Worm (Caenorhabditis elegans) whole organism, L4 larva: ENCODE data around the gene ceh-41.

Experiments
- F10B5.3 ChIP-seq: sonication (generic microtip); optimal IDR thresholded peaks from 2 replicates; lab custom pipeline; 2016; ENCODE audit warnings: mild to moderate bottlenecking, missing genetic modification characterization, missing compliant biosample characterization
- F37D6.2 ChIP-seq: sonication (generic microtip); optimal IDR thresholded peaks from 2 replicates; lab custom pipeline; 2016; ENCODE audit warnings: mild to moderate bottlenecking, missing genetic modification characterization, missing compliant biosample characterization
- F49E8.2 ChIP-seq: sonication (generic microtip); optimal IDR thresholded peaks from 2 replicates; lab custom pipeline; 2016; ENCODE audit warnings: missing compliant biosample characterization, mild to moderate bottlenecking, missing genetic modification characterization, borderline replicate concordance
- T20F7.1 ChIP-seq: fragments of 200-800 bp; sonication (Bioruptor generic); optimal IDR thresholded peaks from 2 replicates; lab custom pipeline; 2018; ENCODE audit warnings: mild to moderate bottlenecking, missing genetic modification characterization, missing compliant biosample characterization
- Y105C5A.15 ChIP-seq: fragments of 200-800 bp; sonication (Bioruptor generic); IDR thresholded peaks from 2 replicates; pipeline ENCODE4 v1.3.6; 2022; ENCODE audit warnings: missing genetic modification characterization, missing compliant biosample characterization
- Y48G9A.11 ChIP-seq: fragments of 200-800 bp; sonication (Bioruptor generic); IDR thresholded peaks from 2 replicates; pipeline ENCODE4 v1.3.6; 2022; ENCODE audit warnings: missing genetic modification reagents, missing genetic modification characterization, missing compliant biosample characterization
- Y5F2A.4 ChIP-seq: fragments of 200-800 bp; sonication (Bioruptor generic); optimal IDR thresholded peaks from 2 replicates; lab custom pipeline; 2018; ENCODE audit warnings: mild to moderate bottlenecking, missing genetic modification characterization, missing compliant biosample characterization
- ZK546.5 ChIP-seq, 2 experiments: sonication (generic microtip); optimal IDR thresholded peaks; 2 replicates each; lab custom pipeline; 2017; ENCODE audit warnings: missing biosample characterization in 2 of 2, missing genetic modification characterization in 2 of 2
- ceh-32 ChIP-seq: sonication (generic microtip); optimal IDR thresholded peaks from 2 replicates; lab custom pipeline; 2016; ENCODE audit warnings: mild to moderate bottlenecking, missing genetic modification characterization, missing compliant biosample characterization; ENCODE audit not compliant: poor library complexity
- daf-16 ChIP-seq, 3 experiments: sonication (generic microtip); optimal IDR thresholded peaks; 2 replicates each; lab custom pipeline; 2016 to 2017; ENCODE audit warnings: missing genetic modification characterization in 3 of 3, missing genetic modification reagents in 3 of 3, mild to moderate bottlenecking in 2 of 3, missing compliant biosample characterization in 2 of 3, missing biosample characterization in 1 of 3, moderate library complexity in 1 of 3
- daf-19 ChIP-seq: fragments of 200-800 bp; sonication (Bioruptor generic); conservative IDR thresholded peaks from 2 replicates; pipeline ENCODE4 v1.3.6; 2022; ENCODE audit warnings: missing genetic modification characterization, missing compliant biosample characterization
- daf-8 ChIP-seq: fragments of 200-800 bp; sonication (Bioruptor generic); IDR thresholded peaks from 2 replicates; pipeline ENCODE4 v1.3.6; 2022; ENCODE audit warnings: missing genetic modification characterization, missing compliant biosample characterization
- dmd-6 ChIP-seq: fragments of 200-800 bp; sonication (Bioruptor generic); IDR thresholded peaks from 2 replicates; pipeline ENCODE4 v1.3.6; 2022; ENCODE audit warnings: missing genetic modification reagents, missing genetic modification characterization, missing compliant biosample characterization
- dmd-9 ChIP-seq: fragments of 200-800 bp; sonication (Bioruptor generic); IDR thresholded peaks from 2 replicates; pipeline ENCODE4 v1.3.6; 2022; ENCODE audit warnings: missing genetic modification reagents, missing genetic modification characterization, missing compliant biosample characterization
- duxl-1 ChIP-seq: sonication (generic microtip); optimal IDR thresholded peaks from 2 replicates; lab custom pipeline; 2016; ENCODE audit warnings: mild to moderate bottlenecking, missing genetic modification characterization, moderate library complexity, missing compliant biosample characterization; ENCODE audit not compliant: poor library complexity
- dve-1 ChIP-seq: sonication (generic microtip); optimal IDR thresholded peaks from 2 replicates; lab custom pipeline; 2017; ENCODE audit warnings: antibody characterized with exemption, mild to moderate bottlenecking, missing genetic modification characterization, missing compliant biosample characterization; ENCODE audit not compliant: insufficient read depth
- fkh-10 ChIP-seq: fragments of 150-350 bp; optimal IDR thresholded peaks from 2 replicates; lab custom pipeline; 2014; ENCODE audit warnings: missing biosample characterization, missing genetic modification reagents, missing genetic modification characterization
- hlh-11 ChIP-seq: fragments of 200-800 bp; sonication (Bioruptor generic); optimal IDR thresholded peaks from 2 replicates; lab custom pipeline; 2018; ENCODE audit warnings: mild to moderate bottlenecking, missing genetic modification characterization, missing compliant biosample characterization
- hlh-30 ChIP-seq: sonication (generic microtip); optimal IDR thresholded peaks from 2 replicates; lab custom pipeline; 2017; ENCODE audit warnings: antibody characterized with exemption, mild to moderate bottlenecking, missing genetic modification characterization, missing compliant biosample characterization; ENCODE audit not compliant: insufficient read depth
- lim-7 ChIP-seq: fragments of 200-800 bp; sonication (Bioruptor generic); IDR thresholded peaks from 2 replicates; pipeline ENCODE4 v1.3.6; 2022; ENCODE audit warnings: missing genetic modification characterization, missing compliant biosample characterization
- mxl-2 ChIP-seq: fragments of 200-800 bp; sonication (Bioruptor generic); conservative IDR thresholded peaks from 2 replicates; pipeline ENCODE4 v1.3.6; 2022; ENCODE audit warnings: missing genetic modification reagents, missing genetic modification characterization, missing compliant biosample characterization
- nhr-237 ChIP-seq: sonication (generic microtip); optimal IDR thresholded peaks from 2 replicates; lab custom pipeline; 2017; ENCODE audit warnings: missing biosample characterization, missing genetic modification characterization
- nhr-25 ChIP-seq: sonication (generic microtip); optimal IDR thresholded peaks from 2 replicates; lab custom pipeline; 2017; ENCODE audit warnings: missing genetic modification characterization, mild to moderate bottlenecking, missing compliant biosample characterization, antibody characterized with exemption, moderate library complexity, borderline replicate concordance; ENCODE audit not compliant: insufficient read depth
- nhr-28 ChIP-seq: fragments of 150-350 bp; optimal IDR thresholded peaks from 2 replicates; lab custom pipeline; 2014; ENCODE audit warnings: missing biosample characterization, missing genetic modification characterization
- pha-4 ChIP-seq, 2 experiments: fragments of 150-350 bp in 1 of 2; fragments of 200-800 bp in 1 of 2; sonication (Bioruptor generic) in 1 of 2; IDR thresholded peaks in 1 of 2; optimal IDR thresholded peaks in 1 of 2; 2 replicates each; pipeline versions ENCODE4 v1.3.6 to Lab custom; 2014 to 2022; ENCODE audit warnings: missing genetic modification characterization in 2 of 2, missing genetic modification reagents in 2 of 2, missing biosample characterization in 1 of 2, missing compliant biosample characterization in 1 of 2
- saeg-2 ChIP-seq: fragments of 200-800 bp; sonication (Bioruptor generic); IDR thresholded peaks from 2 replicates; pipeline ENCODE4 v1.3.6; 2022; ENCODE audit warnings: missing genetic modification reagents, missing genetic modification characterization, missing compliant biosample characterization
- sdz-12 ChIP-seq: fragments of 200-800 bp; sonication (Bioruptor generic); optimal IDR thresholded peaks from 2 replicates; lab custom pipeline; 2018; ENCODE audit warnings: mild to moderate bottlenecking, missing genetic modification characterization, missing compliant biosample characterization
- snpc-1.2 ChIP-seq: fragments of 200-800 bp; sonication (Bioruptor generic); IDR thresholded peaks from 2 replicates; pipeline ENCODE4 v1.3.6; 2022; ENCODE audit warnings: missing genetic modification reagents, missing genetic modification characterization, missing compliant biosample characterization
- spr-1 ChIP-seq: sonication (generic microtip); optimal IDR thresholded peaks from 2 replicates; lab custom pipeline; 2016; ENCODE audit warnings: mild to moderate bottlenecking, missing genetic modification characterization, missing compliant biosample characterization
- spr-3 ChIP-seq: fragments of 200-800 bp; sonication (Bioruptor generic); optimal IDR thresholded peaks from 2 replicates; lab custom pipeline; 2018; ENCODE audit warnings: mild to moderate bottlenecking, missing genetic modification characterization, missing compliant biosample characterization
- unc-130 ChIP-seq: sonication (generic microtip); optimal IDR thresholded peaks from 2 replicates; lab custom pipeline; 2016; ENCODE audit warnings: missing genetic modification reagents, missing genetic modification characterization, missing compliant biosample characterization
- unc-39 ChIP-seq: sonication (generic microtip); optimal IDR thresholded peaks from 2 replicates; lab custom pipeline; 2017; ENCODE audit warnings: missing biosample characterization, missing genetic modification characterization
- unc-62 ChIP-seq, 3 experiments: fragments of 150-350 bp in 1 of 3; sonication (generic microtip); optimal IDR thresholded peaks in 2 of 3; peaks in 1 of 3; 1 replicate in 1 of 3; 2 replicates in 2 of 3; lab custom pipeline; 2014 to 2017; ENCODE audit warnings: missing biosample characterization in 3 of 3, missing genetic modification characterization in 3 of 3, missing genetic modification reagents in 3 of 3, missing genotype in 1 of 3
- vab-7 ChIP-seq: fragments of 200-800 bp; sonication (Bioruptor generic); IDR thresholded peaks from 2 replicates; pipeline ENCODE4 v1.3.6; 2022; ENCODE audit warnings: missing genetic modification reagents, missing genetic modification characterization, missing compliant biosample characterization
- zfp-3 ChIP-seq: fragments of 200-800 bp; sonication (Bioruptor generic); conservative IDR thresholded peaks from 2 replicates; pipeline ENCODE4 v1.3.6; 2022; ENCODE audit warnings: missing genetic modification reagents, missing genetic modification characterization, missing compliant biosample characterization
- zip-11 ChIP-seq: fragments of 200-800 bp; sonication (Bioruptor generic); IDR thresholded peaks from 2 replicates; pipeline ENCODE4 v1.3.6; 2022; ENCODE audit warnings: missing genetic modification characterization, missing compliant biosample characterization
- zip-2 ChIP-seq: fragments of 150-350 bp; optimal IDR thresholded peaks from 2 replicates; lab custom pipeline; 2014; ENCODE audit warnings: missing biosample characterization, missing genetic modification characterization
- ztf-11 ChIP-seq: fragments of 150-350 bp; optimal IDR thresholded peaks from 2 replicates; lab custom pipeline; 2014; ENCODE audit warnings: missing biosample characterization, missing genetic modification characterization

ceh-41 gene

DNA sequence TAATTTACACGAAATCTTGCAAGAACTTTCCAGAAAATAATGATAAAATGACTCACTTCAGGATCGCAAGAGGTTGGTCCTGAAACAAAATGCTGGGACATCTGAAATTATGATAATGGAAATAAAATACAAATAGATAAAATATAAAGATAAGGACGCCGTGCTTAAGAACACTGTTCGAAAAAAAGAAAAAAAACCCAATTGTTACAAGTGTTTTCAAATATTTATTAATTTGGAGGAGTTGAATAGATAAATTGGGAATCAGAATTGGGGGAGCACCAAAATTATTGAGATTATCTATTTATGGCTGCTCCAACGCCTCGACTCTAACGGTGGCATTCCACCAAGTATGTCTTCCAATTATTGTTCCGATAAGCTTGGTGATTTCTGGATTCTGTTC is at the start of gene ceh-41:
Gene ceh-41 (minus strand): TSS at position 101 of the 400 bp plus-strand sequence.
- TF ChIP-seq Y105C5A.15 (GFP tag; lab: Robert Waterston, UW) (no peak), mxl-2 (GFP tag; lab: Robert Waterston, UW) (no peak), snpc-1.2 (GFP tag; lab: Robert Waterston, UW) (no peak), hlh-30 (tag; lab: Kevin White, UChicago) (no peak)

- no peak for TF ChIP-seq T20F7.1 (GFP tag; lab: Kevin White, UChicago)
- no peak for TF ChIP-seq Y48G9A.11 (GFP tag; lab: Robert Waterston, UW)
- TF ChIP-seq dve-1 (tag; lab: Kevin White, UChicago) = no peak
- no peak for TF ChIP-seq unc-39 (tag; lab: Kevin White, UChicago)
- TF ChIP-seq lim-7 (GFP tag; lab: Robert Waterston, UW) = no peak
- TF ChIP-seq zip-11 = no peak
- TF ChIP-seq daf-8 (GFP tag; lab: Robert Waterston, UW) = no peak
- TF ChIP-seq ZK546.5 (tag; optimal IDR thresholded peaks at IDR 0.05; lab: Kevin White, UChicago) = no peak
Observed at ce11 chrX:1897243-1897642, 48.8 kb upstream of the ceh-41 start, which contains the start of gene B0294.1. Gene B0294.1, minus strand, starts transcription at chrX:1897343.

DNA sequence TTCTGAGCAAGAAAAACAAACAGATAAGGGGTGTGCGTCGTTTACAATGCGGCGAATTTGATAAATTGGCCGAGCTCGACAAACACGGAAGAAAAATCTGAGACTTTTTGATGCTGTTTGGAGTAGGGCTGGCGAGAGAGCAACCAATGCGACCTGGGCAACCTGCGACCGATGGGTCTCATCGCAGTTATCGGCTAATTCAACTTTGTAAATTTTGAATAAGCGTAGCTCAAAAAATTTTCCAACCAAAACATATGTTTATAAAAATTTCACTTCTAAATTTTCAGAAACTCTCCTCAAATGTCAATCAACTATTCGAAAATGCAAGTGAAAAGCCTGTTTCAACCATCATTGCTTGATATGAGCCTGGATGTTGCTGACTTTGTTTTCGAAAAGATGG is 43.4 kb upstream of the ceh-41 start, which contains the start of gene B0294.3:
Gene B0294.3 (plus strand): TSS at position 301 of the 400 bp plus-strand sequence.
- TF ChIP-seq ztf-11 (tag; lab: Kevin White, UChicago) (no peak), daf-19 (no peak), dve-1 (tag; lab: Kevin White, UChicago) (no peak)

- TF ChIP-seq unc-62 (GFP tag; optimal IDR thresholded peaks at IDR 0.05 in 1 of 2; lab: Kevin White, UChicago) = peak in 1 of 2 experiments; percentile 93
- TF ChIP-seq unc-62 (tag; optimal IDR thresholded peaks at IDR 0.05; lab: Kevin White, UChicago) = no peak
- TF ChIP-seq dmd-9 (GFP tag; lab: Robert Waterston, UW) = no peak
Observed at ce11 chrX:1890817-1891216, 42.3 kb upstream of the ceh-41 start.

ce11 chrX:1888445-1889035 is 40.1 kb upstream of the ceh-41 start:
- TF ChIP-seq zfp-3 (no peak), duxl-1 (tag; lab: Kevin White, UChicago) (peak; percentile 94), spr-1 (peak; percentile 40), unc-130 (GFP tag; lab: Kevin White, UChicago) (no peak), hlh-30 (tag; lab: Kevin White, UChicago) (peak; percentile 15), unc-62 (GFP tag; optimal IDR thresholded peaks at IDR 0.05 in 1 of 2; lab: Kevin White, UChicago) (peak in 1 of 2 experiments; percentile 12), unc-62 (tag; optimal IDR thresholded peaks at IDR 0.05; lab: Kevin White, UChicago) (no peak), hlh-11 (tag; lab: Kevin White, UChicago) (peak; percentile 58), spr-3 (no peak), daf-16 (GFP tag; optimal IDR thresholded peaks at IDR 0.05; lab: Kevin White, UChicago) (peak in 1 of 2 experiments; percentile 92), daf-16 (tag; optimal IDR thresholded peaks at IDR 0.05; lab: Kevin White, UChicago) (peak; percentile 49), ceh-32 (no peak), fkh-10 (GFP tag; lab: Kevin White, UChicago) (no peak), F10B5.3 (tag; lab: Kevin White, UChicago) (peak; percentile 81), F49E8.2 (no peak), nhr-237 (tag; lab: Kevin White, UChicago) (peak; percentile 43), vab-7 (no peak), dmd-9 (GFP tag; lab: Robert Waterston, UW) (0 out of 2 replicates have a peak, but pooled peaks have one; percentile 24), nhr-28 (tag; lab: Kevin White, UChicago) (peak; percentile 27), pha-4 (GFP tag; IDR thresholded peaks at IDR 0.05; lab: Robert Waterston, UW) (peak; percentile 47; the same call in 1 of the 2 replicates), pha-4 (tag; optimal IDR thresholded peaks at IDR 0.05; lab: Kevin White, UChicago) (no peak), F37D6.2 (tag; lab: Kevin White, UChicago) (peak; percentile 94), dmd-6 (GFP tag; lab: Robert Waterston, UW) (peak; percentile 67), sdz-12 (no peak), Y5F2A.4 (peak; percentile 2), nhr-25 (tag; lab: Kevin White, UChicago) (no peak), saeg-2 (GFP tag; lab: Robert Waterston, UW) (no peak), zip-2 (tag; lab: Kevin White, UChicago) (peak; percentile 65)
